Worm (Caenorhabditis elegans) whole organism, late embryonic: ENCODE results near the gene sto-2.

ENCODE experiments used
- dmd-4 ChIP-seq: sonication (generic microtip); optimal IDR thresholded peaks from 2 replicates; lab custom pipeline; 2016; ENCODE audit warnings: borderline replicate concordance, missing genetic modification characterization, missing compliant biosample characterization
- pha-4 ChIP-seq: fragments of 150-350 bp; optimal IDR thresholded peaks from 2 replicates; lab custom pipeline; 2018; ENCODE audit warnings: missing biosample characterization, missing genetic modification reagents, missing genetic modification characterization
- sox-4 ChIP-seq: sonication (generic microtip); optimal IDR thresholded peaks from 2 replicates; lab custom pipeline; 2017; ENCODE audit warnings: mild to moderate bottlenecking, missing genetic modification characterization, inconsistent platforms, missing compliant biosample characterization

ce11 chrX:5323287-5323686, at the start of gene sto-2:
- no peak for TF ChIP-seq pha-4 (tag; lab: Kevin White, UChicago)
- TF ChIP-seq dmd-4: no peak
- TF ChIP-seq sox-4 (tag; lab: Kevin White, UChicago): no peak
